Fruit fly (Drosophila melanogaster) whole organism, embryonic: ENCODE data around the gene Taf10.

Experiments used
- Aef1 ChIP-seq: fragments of 200-800 bp; sonication (Bioruptor generic); IDR thresholded peaks from 3 replicates; pipeline ENCODE4 v1.3.6; 2022; ENCODE audit warnings: missing biosample characterization, missing genetic modification characterization
- CG10431 ChIP-seq: fragments of 200-800 bp; sonication (Bioruptor generic); optimal IDR thresholded peaks from 3 replicates; lab custom pipeline; 2018; ENCODE audit warnings: missing biosample characterization, mild to moderate bottlenecking, missing genetic modification characterization
- CG10543 ChIP-seq: fragments of 200-800 bp; sonication (Bioruptor generic); optimal IDR thresholded peaks from 3 replicates; lab custom pipeline; 2017; ENCODE audit warnings: missing biosample characterization, mild to moderate bottlenecking, missing genetic modification characterization, moderate library complexity
- CG12659 ChIP-seq: fragments of 200-800 bp; sonication (Bioruptor generic); optimal IDR thresholded peaks from 3 replicates; lab custom pipeline; 2017; ENCODE audit warnings: mild to moderate bottlenecking, missing biosample characterization, missing genetic modification reagents, missing genetic modification characterization
- CG1603 ChIP-seq: fragments of 200-800 bp; sonication (Bioruptor generic); optimal IDR thresholded peaks from 2 replicates; lab custom pipeline; 2019; ENCODE audit warnings: missing biosample characterization, mild to moderate bottlenecking, missing genetic modification characterization, moderate library complexity
- CG18599 ChIP-seq: fragments of 200-800 bp; sonication (Bioruptor generic); optimal IDR thresholded peaks from 3 replicates; lab custom pipeline; 2017; ENCODE audit warnings: missing biosample characterization, missing genetic modification characterization, mild to moderate bottlenecking, moderate library complexity, missing genetic modification reagents
- CG2120 ChIP-seq: fragments of 200-800 bp; sonication (Bioruptor generic); optimal IDR thresholded peaks from 3 replicates; lab custom pipeline; 2016; ENCODE audit warnings: missing biosample characterization, missing genetic modification characterization
- CG2678 ChIP-seq: fragments of 200-800 bp; sonication (Bioruptor generic); optimal IDR thresholded peaks from 3 replicates; lab custom pipeline; 2019; ENCODE audit warnings: missing biosample characterization, mild to moderate bottlenecking, missing genetic modification characterization, moderate library complexity
- CG2712 ChIP-seq: fragments of 200-800 bp; optimal IDR thresholded peaks from 3 replicates; lab custom pipeline; 2019; ENCODE audit warnings: missing biosample characterization, mild to moderate bottlenecking, missing genetic modification characterization, moderate library complexity
- CG31441 ChIP-seq: fragments of 200-800 bp; sonication (Bioruptor generic); IDR thresholded peaks from 2 replicates; pipeline ENCODE4 v1.3.6; 2022; ENCODE audit warnings: missing biosample characterization, missing genetic modification characterization
- CG3847 ChIP-seq: fragments of 200-800 bp; sonication (Bioruptor generic); IDR thresholded peaks from 2 replicates; pipeline ENCODE4 v1.3.6; 2022; ENCODE audit warnings: missing biosample characterization, missing genetic modification characterization
- CG4328 ChIP-seq: fragments of 200-800 bp; sonication (Bioruptor generic); optimal IDR thresholded peaks from 3 replicates; lab custom pipeline; 2017; ENCODE audit warnings: missing biosample characterization, missing genetic modification reagents, missing genetic modification characterization
- CG6683 ChIP-seq: fragments of 200-800 bp; sonication (Bioruptor generic); optimal IDR thresholded peaks from 2 replicates; lab custom pipeline; 2017; ENCODE audit warnings: missing biosample characterization, mild to moderate bottlenecking, missing genetic modification characterization, missing genetic modification reagents
- CG7556 ChIP-seq: fragments of 200-800 bp; sonication (Bioruptor generic); optimal IDR thresholded peaks from 2 replicates; lab custom pipeline; 2017; ENCODE audit warnings: missing biosample characterization, mild to moderate bottlenecking, missing genetic modification characterization
- CG7839 ChIP-seq: fragments of 200-800 bp; sonication (Bioruptor generic); optimal IDR thresholded peaks from 3 replicates; lab custom pipeline; 2018; ENCODE audit warnings: missing biosample characterization, mild to moderate bottlenecking, missing genetic modification characterization, moderate library complexity
- CG8290 ChIP-seq, 3 experiments: fragments of 200-800 bp; sonication (Bioruptor generic); optimal IDR thresholded peaks; 2 replicates each; lab custom pipeline; 2016 to 2019; ENCODE audit warnings: missing biosample characterization in 3 of 3, missing genetic modification characterization in 3 of 3, mild to moderate bottlenecking in 2 of 3, moderate library complexity in 1 of 3
- CG9932 ChIP-seq: fragments of 200-800 bp; sonication (Bioruptor generic); IDR thresholded peaks from 2 replicates; pipeline ENCODE4 v1.3.6; 2022; ENCODE audit warnings: missing biosample characterization, missing genetic modification characterization
- Chrac-16 ChIP-seq: fragments of 200-800 bp; sonication (Bioruptor generic); optimal IDR thresholded peaks from 3 replicates; lab custom pipeline; 2016; ENCODE audit warnings: missing biosample characterization, missing genetic modification characterization
- D19A ChIP-seq: fragments of 200-800 bp; optimal IDR thresholded peaks from 3 replicates; lab custom pipeline; 2019; ENCODE audit warnings: missing biosample characterization, mild to moderate bottlenecking, missing genetic modification characterization, moderate library complexity
- D19B ChIP-seq: fragments of 200-800 bp; sonication (Bioruptor generic); optimal IDR thresholded peaks from 2 replicates; lab custom pipeline; 2017; ENCODE audit warnings: missing biosample characterization, mild to moderate bottlenecking, missing genetic modification characterization
- Dbx ChIP-seq: fragments of 200-800 bp; sonication (Bioruptor generic); IDR thresholded peaks from 3 replicates; pipeline ENCODE4 v1.3.6; 2022; ENCODE audit warnings: missing biosample characterization, missing genetic modification characterization
- E2f1 ChIP-seq: fragments of 200-800 bp; sonication (Bioruptor generic); IDR thresholded peaks from 2 replicates; pipeline ENCODE4 v1.3.6; 2022; ENCODE audit warnings: missing biosample characterization, missing genetic modification characterization
- Fer3 ChIP-seq: fragments of 200-800 bp; sonication (Bioruptor generic); optimal IDR thresholded peaks from 2 replicates; lab custom pipeline; 2018; ENCODE audit warnings: missing biosample characterization, mild to moderate bottlenecking, missing genetic modification characterization, moderate library complexity
- HHEX ChIP-seq: fragments of 200-800 bp; sonication (Bioruptor generic); optimal IDR thresholded peaks from 3 replicates; lab custom pipeline; 2017; ENCODE audit warnings: missing biosample characterization, mild to moderate bottlenecking, missing genetic modification characterization, missing genetic modification reagents
- Hand ChIP-seq: fragments of 200-800 bp; sonication (Bioruptor generic); optimal IDR thresholded peaks from 2 replicates; lab custom pipeline; 2017; ENCODE audit warnings: mild to moderate bottlenecking, missing biosample characterization, missing genetic modification reagents, missing genetic modification characterization
- Hey ChIP-seq: fragments of 200-800 bp; sonication (Bioruptor generic); optimal IDR thresholded peaks from 3 replicates; lab custom pipeline; 2018; ENCODE audit warnings: missing biosample characterization, mild to moderate bottlenecking, missing genetic modification characterization
- Hmr ChIP-seq: fragments of 200-800 bp; sonication (Bioruptor generic); optimal IDR thresholded peaks from 3 replicates; lab custom pipeline; 2017; ENCODE audit warnings: mild to moderate bottlenecking, missing biosample characterization, missing genetic modification reagents, missing genetic modification characterization
- Hr51 ChIP-seq, 2 experiments: fragments of 200-800 bp; sonication (Bioruptor generic); optimal IDR thresholded peaks; 2 replicates in 1 of 2; 3 replicates in 1 of 2; lab custom pipeline; 2016 to 2018; ENCODE audit warnings: missing biosample characterization in 2 of 2, missing genetic modification characterization in 2 of 2, mild to moderate bottlenecking in 1 of 2, moderate library complexity in 1 of 2
- MBD-R2 ChIP-seq: fragments of 200-800 bp; sonication (Bioruptor generic); IDR thresholded peaks from 2 replicates; pipeline ENCODE4 v1.3.6; 2022; ENCODE audit warnings: missing biosample characterization, missing genetic modification characterization
- Meics ChIP-seq: fragments of 200-800 bp; sonication (Bioruptor generic); optimal IDR thresholded peaks from 2 replicates; lab custom pipeline; 2017; ENCODE audit warnings: missing biosample characterization, mild to moderate bottlenecking, missing genetic modification characterization
- NfI ChIP-seq: fragments of 200-800 bp; sonication (Bioruptor generic); optimal IDR thresholded peaks from 3 replicates; lab custom pipeline; 2018; ENCODE audit warnings: missing biosample characterization, mild to moderate bottlenecking, missing genetic modification characterization, moderate library complexity
- Opbp ChIP-seq: fragments of 200-800 bp; sonication (Bioruptor generic); IDR thresholded peaks from 3 replicates; pipeline ENCODE4 v1.3.6; 2022; ENCODE audit warnings: missing biosample characterization, missing genetic modification characterization; ENCODE audit not compliant: partially characterized antibody
- PHDP ChIP-seq: fragments of 200-800 bp; sonication (Bioruptor generic); optimal IDR thresholded peaks from 3 replicates; lab custom pipeline; 2018; ENCODE audit warnings: missing biosample characterization, mild to moderate bottlenecking, missing genetic modification characterization, moderate library complexity
- Poxn ChIP-seq: fragments of 200-800 bp; sonication (Bioruptor generic); IDR thresholded peaks from 2 replicates; pipeline ENCODE4 v1.3.6; 2022; ENCODE audit warnings: missing biosample characterization, missing genetic modification characterization
- Rx ChIP-seq: fragments of 200-800 bp; sonication (Bioruptor generic); IDR thresholded peaks from 2 replicates; pipeline ENCODE4 v1.3.6; 2022; ENCODE audit warnings: missing biosample characterization, missing genetic modification characterization
- dpn ChIP-seq, 2 experiments: fragments of 200-800 bp; sonication (Bioruptor generic); optimal IDR thresholded peaks; 3 replicates each; lab custom pipeline; 2016; ENCODE audit warnings: missing biosample characterization in 2 of 2, missing genetic modification characterization in 2 of 2
- grau ChIP-seq: fragments of 200-800 bp; optimal IDR thresholded peaks from 3 replicates; lab custom pipeline; 2019; ENCODE audit warnings: missing biosample characterization, mild to moderate bottlenecking, missing genetic modification characterization, moderate library complexity
- klu ChIP-seq: fragments of 200-800 bp; sonication (Bioruptor generic); IDR thresholded peaks from 2 replicates; pipeline ENCODE4 v1.3.6; 2022; ENCODE audit warnings: missing biosample characterization, missing genetic modification characterization
- lab ChIP-seq: fragments of 200-800 bp; sonication (Bioruptor generic); optimal IDR thresholded peaks from 3 replicates; lab custom pipeline; 2017; ENCODE audit warnings: missing biosample characterization, missing genetic modification characterization, mild to moderate bottlenecking, moderate library complexity, missing genetic modification reagents
- lmd ChIP-seq: fragments of 200-800 bp; sonication (Bioruptor generic); IDR thresholded peaks from 2 replicates; pipeline ENCODE4 v1.3.6; 2022; ENCODE audit warnings: missing biosample characterization, missing genetic modification characterization
- mld ChIP-seq: fragments of 200-800 bp; sonication (Bioruptor generic); IDR thresholded peaks from 3 replicates; pipeline ENCODE4 v1.3.6; 2022; ENCODE audit warnings: missing biosample characterization, missing genetic modification characterization; ENCODE audit not compliant: partially characterized antibody
- otp ChIP-seq: fragments of 200-800 bp; sonication (Bioruptor generic); IDR thresholded peaks from 3 replicates; pipeline ENCODE4, ENCODE4 v1.3.6; 2022; ENCODE audit warnings: missing biosample characterization, missing genetic modification characterization
- scrt ChIP-seq: fragments of 200-800 bp; sonication (Bioruptor generic); optimal IDR thresholded peaks from 2 replicates; lab custom pipeline; 2018; ENCODE audit warnings: missing biosample characterization, mild to moderate bottlenecking, missing genetic modification characterization, moderate library complexity
- seq ChIP-seq: fragments of 200-800 bp; sonication (Bioruptor generic); IDR thresholded peaks from 2 replicates; pipeline ENCODE4 v1.3.6; 2022; ENCODE audit warnings: missing biosample characterization, missing genetic modification characterization
- stc ChIP-seq: fragments of 200-800 bp; sonication (Bioruptor generic); IDR thresholded peaks from 2 replicates; pipeline ENCODE4 v1.3.6; 2022; ENCODE audit warnings: missing biosample characterization, missing genetic modification characterization
- tll ChIP-seq, 2 experiments: fragments of 200-800 bp in 1 of 2; fragments of >200 bp in 1 of 2; sonication (Bioruptor generic) in 1 of 2; optimal IDR thresholded peaks; 2 replicates each; lab custom pipeline; 2017 to 2019; ENCODE audit warnings: missing biosample characterization in 2 of 2, missing genetic modification characterization in 2 of 2, mild to moderate bottlenecking in 1 of 2, moderate library complexity in 1 of 2
- ttk ChIP-seq: fragments of 200-800 bp; sonication (Bioruptor generic); IDR thresholded peaks from 2 replicates; pipeline ENCODE4 v2.1.2; 2022; ENCODE audit warnings: missing biosample characterization, missing genetic modification characterization

The Taf10 gene

dm6 chr2L:2721317-2721716, 46.4 kb upstream of the Taf10 start (continued):
- TF ChIP-seq E2f1 (GFP tag; lab: Robert Waterston, UW), result 0 out of 2 replicates have a peak, but pooled peaks have one; percentile 25
- TF ChIP-seq otp, result no peak

- TF ChIP-seq CG12659 (GFP tag; lab: Kevin White, UChicago) (peak; percentile 14), scrt (peak; percentile 83), Hmr (GFP tag; lab: Kevin White, UChicago) (peak; percentile 59), CG4328 (GFP tag; lab: Kevin White, UChicago) (no peak), dpn (GFP tag; optimal IDR thresholded peaks at IDR 0.05; lab: Kevin White, UChicago) (no peak), MBD-R2 (GFP tag; lab: Robert Waterston, UW) (peak; percentile 24; the same call in 1 of the 2 replicates), Hey (tag; lab: Kevin White, UChicago) (no peak), CG3847 (GFP tag; lab: Robert Waterston, UW) (no peak), NfI (GFP tag; lab: Kevin White, UChicago) (peak; percentile 3), CG9932 (peak; percentile 24; the same call in 1 of the 2 replicates), Poxn (GFP tag; lab: Robert Waterston, UW) (no peak), ttk (GFP tag; lab: Robert Waterston, UW) (peak; percentile 33; the same call in 1 of the 2 replicates), CG6683 (GFP tag; lab: Kevin White, UChicago) (no peak), Dbx (GFP tag; lab: Robert Waterston, UW) (0 out of 3 replicates have a peak, but pooled peaks have one; percentile 31), mld (GFP tag; lab: Robert Waterston, UW) (no peak), CG8290 (GFP tag; optimal IDR thresholded peaks at IDR 0.05; lab: Kevin White, UChicago) (no peak), CG8290 (tag; optimal IDR thresholded peaks at IDR 0.05; lab: Kevin White, UChicago) (peak in 1 of 2 experiments; percentile 63), Fer3 (tag; lab: Kevin White, UChicago) (peak; percentile 36), tll (GFP tag; optimal IDR thresholded peaks at IDR 0.05; lab: Kevin White, UChicago) (no peak), klu (GFP tag; lab: Robert Waterston, UW) (no peak), CG31441 (GFP tag; lab: Robert Waterston, UW) (no peak), CG10431 (no peak), seq (GFP tag; lab: Robert Waterston, UW) (no peak), Opbp (GFP tag; lab: Robert Waterston, UW) (no peak), CG1603 (peak; percentile 31), Aef1 (0 out of 3 replicates have a peak, but pooled peaks have one; percentile 12), PHDP (tag; lab: Kevin White, UChicago) (peak; percentile 17), D19A (tag; lab: Kevin White, UChicago) (no peak), stc (no peak), D19B (peak; percentile 77), lmd (peak; percentile 25; the same call in 1 of the 2 replicates), grau (tag; lab: Kevin White, UChicago) (peak; percentile 31), CG18599 (GFP tag; lab: Kevin White, UChicago) (peak; percentile 64), Chrac-16 (no peak), Rx (no peak), CG2712 (tag; lab: Kevin White, UChicago) (no peak), lab (GFP tag; lab: Kevin White, UChicago) (peak; percentile 60), CG2678 (peak; percentile 52), CG2120 (GFP tag; lab: Kevin White, UChicago) (peak; percentile 71), CG7839 (tag; lab: Kevin White, UChicago) (peak; percentile 42), Hand (GFP tag; lab: Kevin White, UChicago) (peak; percentile 4), Meics (peak; percentile 42), HHEX (GFP tag; lab: Kevin White, UChicago) (peak; percentile 7), CG10543 (GFP tag; lab: Kevin White, UChicago) (no peak), CG7556 (GFP tag; lab: Kevin White, UChicago) (peak; percentile 11), Hr51 (GFP tag; optimal IDR thresholded peaks at IDR 0.05; lab: Kevin White, UChicago) (peak in 1 of 2 experiments; percentile 39)
Observed at dm6 chr2L:2723100-2723499, 44.6 kb upstream of the Taf10 start.
